Worm (Caenorhabditis elegans) whole organism, L1 larva: ENCODE data around the gene sqt-2.

Source experiments
- C16A3.4 ChIP-seq: fragments of 150-350 bp; optimal IDR thresholded peaks from 2 replicates; lab custom pipeline; 2014; ENCODE audit warnings: missing biosample characterization, missing genetic modification characterization
- aly-2 ChIP-seq: fragments of 150-350 bp; optimal IDR thresholded peaks from 2 replicates; lab custom pipeline; 2014; ENCODE audit warnings: missing biosample characterization, missing genetic modification characterization
- ama-1 ChIP-seq: fragments of 150-350 bp; optimal IDR thresholded peaks from 2 replicates; lab custom pipeline; 2014
- blmp-1 ChIP-seq: fragments of 150-350 bp; optimal IDR thresholded peaks from 2 replicates; lab custom pipeline; 2014; ENCODE audit warnings: missing biosample characterization, missing genetic modification characterization
- ceh-90 ChIP-seq: sonication (generic microtip); optimal IDR thresholded peaks from 2 replicates; lab custom pipeline; 2016; ENCODE audit warnings: missing genetic modification characterization, missing compliant biosample characterization
- ces-1 ChIP-seq: fragments of 150-350 bp; optimal IDR thresholded peaks from 2 replicates; lab custom pipeline; 2014; ENCODE audit warnings: missing biosample characterization, missing genetic modification reagents, missing genetic modification characterization
- dpl-1 ChIP-seq, 3 experiments: fragments of 150-350 bp in 2 of 3; sonication (generic microtip) in 1 of 3; optimal IDR thresholded peaks; 2 replicates each; lab custom pipeline; 2014 to 2017; ENCODE audit warnings: missing biosample characterization in 3 of 3, missing genetic modification characterization in 3 of 3, missing genetic modification reagents in 3 of 3
- efl-1 ChIP-seq, 4 experiments: fragments of 150-350 bp; optimal IDR thresholded peaks in 3 of 4; peaks in 1 of 4; 1 replicate in 1 of 4; 2 replicates in 3 of 4; lab custom pipeline; 2014; ENCODE audit warnings: missing biosample characterization in 2 of 4, missing genetic modification characterization in 2 of 4, missing genetic modification reagents in 2 of 4
- egl-27 ChIP-seq, 2 experiments: fragments of 150-350 bp in 1 of 2; sonication (generic microtip); optimal IDR thresholded peaks; 3 replicates each; lab custom pipeline; 2017 to 2018; ENCODE audit warnings: missing biosample characterization in 2 of 2, missing genetic modification characterization in 2 of 2, missing genetic modification reagents in 2 of 2
- elt-2 ChIP-seq: sonication (generic microtip); optimal IDR thresholded peaks from 2 replicates; lab custom pipeline; 2016; ENCODE audit warnings: missing genetic modification characterization, mild to moderate bottlenecking, inconsistent platforms, missing compliant biosample characterization, missing genetic modification reagents
- fkh-4 ChIP-seq: sonication (generic microtip); optimal IDR thresholded peaks from 2 replicates; lab custom pipeline; 2016; ENCODE audit warnings: missing compliant biosample characterization, missing genetic modification characterization, borderline replicate concordance
- fkh-8 ChIP-seq: sonication (generic microtip); optimal IDR thresholded peaks from 2 replicates; lab custom pipeline; 2016; ENCODE audit warnings: mild to moderate bottlenecking, missing genetic modification characterization, missing compliant biosample characterization
- grh-1 ChIP-seq: fragments of 200-800 bp; sonication (Bioruptor generic); IDR thresholded peaks from 2 replicates; pipeline ENCODE4 v1.3.6; 2022; ENCODE audit warnings: missing genetic modification reagents, missing genetic modification characterization, missing compliant biosample characterization
- lin-14 ChIP-seq: fragments of 200-800 bp; sonication (Bioruptor generic); optimal IDR thresholded peaks from 2 replicates; lab custom pipeline; 2018; ENCODE audit warnings: mild to moderate bottlenecking, missing genetic modification characterization, moderate library complexity, missing compliant biosample characterization
- lir-3 ChIP-seq: sonication (generic microtip); optimal IDR thresholded peaks from 2 replicates; lab custom pipeline; 2016; ENCODE audit warnings: mild to moderate bottlenecking, missing genetic modification characterization, moderate library complexity, missing compliant biosample characterization; ENCODE audit not compliant: poor library complexity
- mep-1 ChIP-seq: fragments of 150-350 bp; optimal IDR thresholded peaks from 2 replicates; lab custom pipeline; 2014; ENCODE audit warnings: missing biosample characterization, missing genetic modification characterization
- nhr-11 ChIP-seq: fragments of 150-350 bp; optimal IDR thresholded peaks from 2 replicates; lab custom pipeline; 2014; ENCODE audit warnings: missing biosample characterization, missing genetic modification characterization
- nhr-237 ChIP-seq: fragments of 150-350 bp; optimal IDR thresholded peaks from 2 replicates; lab custom pipeline; 2014; ENCODE audit warnings: missing biosample characterization, missing genetic modification characterization
- nhr-47 ChIP-seq: sonication (generic microtip); optimal IDR thresholded peaks from 2 replicates; lab custom pipeline; 2016; ENCODE audit warnings: mild to moderate bottlenecking, missing genetic modification characterization, moderate library complexity, missing compliant biosample characterization
- nhr-71 ChIP-seq: sonication (generic microtip); optimal IDR thresholded peaks from 2 replicates; lab custom pipeline; 2016; ENCODE audit warnings: mild to moderate bottlenecking, missing genetic modification characterization, moderate library complexity, missing compliant biosample characterization
- nhr-77 ChIP-seq: fragments of 150-350 bp; optimal IDR thresholded peaks from 2 replicates; lab custom pipeline; 2014; ENCODE audit warnings: missing biosample characterization, missing genetic modification characterization
- nhr-84 ChIP-seq: sonication (generic microtip); optimal IDR thresholded peaks from 2 replicates; lab custom pipeline; 2017; ENCODE audit warnings: missing biosample characterization, missing genetic modification characterization
- nhr-85 ChIP-seq: sonication (generic microtip); peaks from one replicate; lab custom pipeline; 2016; ENCODE audit warnings: missing genetic modification characterization, inconsistent platforms, missing compliant biosample characterization
- pax-3 ChIP-seq: fragments of 200-800 bp; sonication (Bioruptor generic); optimal IDR thresholded peaks from 2 replicates; lab custom pipeline; 2018; ENCODE audit warnings: mild to moderate bottlenecking, missing genetic modification characterization, moderate library complexity, missing compliant biosample characterization
- pqm-1 ChIP-seq: sonication (generic microtip); optimal IDR thresholded peaks from 3 replicates; lab custom pipeline; 2017; ENCODE audit warnings: missing biosample characterization, missing genetic modification characterization
- rnt-1 ChIP-seq: sonication (generic microtip); optimal IDR thresholded peaks from 2 replicates; lab custom pipeline; 2016; ENCODE audit warnings: mild to moderate bottlenecking, missing genetic modification characterization, moderate library complexity, missing compliant biosample characterization
- snpc-4 ChIP-seq: fragments of 150-350 bp; optimal IDR thresholded peaks from 2 replicates; lab custom pipeline; 2014; ENCODE audit warnings: missing biosample characterization, missing genetic modification characterization
- snu-23 ChIP-seq: sonication (generic microtip); optimal IDR thresholded peaks from 2 replicates; lab custom pipeline; 2016; ENCODE audit warnings: missing genetic modification characterization, missing compliant biosample characterization
- sup-37 ChIP-seq: fragments of 200-800 bp; sonication (Bioruptor generic); optimal IDR thresholded peaks from 2 replicates; lab custom pipeline; 2018; ENCODE audit warnings: mild to moderate bottlenecking, missing genetic modification characterization, missing compliant biosample characterization
- swsn-7 ChIP-seq: sonication (generic microtip); optimal IDR thresholded peaks from 2 replicates; lab custom pipeline; 2016; ENCODE audit warnings: missing genetic modification characterization, missing compliant biosample characterization
- vab-15 ChIP-seq: sonication (generic microtip); optimal IDR thresholded peaks from 2 replicates; lab custom pipeline; 2017; ENCODE audit warnings: missing genotype, mild to moderate bottlenecking, missing genetic modification characterization, missing compliant biosample characterization
- xbp-1 ChIP-seq: sonication (generic microtip); optimal IDR thresholded peaks from 2 replicates; lab custom pipeline; 2016; ENCODE audit warnings: missing genetic modification characterization, missing compliant biosample characterization
- ztf-4 ChIP-seq: fragments of 150-350 bp; optimal IDR thresholded peaks from 2 replicates; lab custom pipeline; 2014; ENCODE audit warnings: missing biosample characterization, missing genetic modification characterization

Gene sqt-2

ce11 chrII:23025-23424, at the start of gene sqt-2:
Gene sqt-2, plus strand, starts transcription at chrII:23325.
- TF ChIP-seq nhr-85 (tag; lab: Kevin White, UChicago) (peak; percentile 59), elt-2 (no peak), blmp-1 (tag; lab: Kevin White, UChicago) (peak; percentile 38)
- TF ChIP-seq, all 84 proteins: peak for 2

- TF ChIP-seq snu-23 (no peak), nhr-77 (no peak), nhr-237 (tag; lab: Kevin White, UChicago) (no peak), dpl-1 (GFP tag; optimal IDR thresholded peaks at IDR 0.05; lab: Kevin White, UChicago) (peak in 1 of 3 experiments; percentile 1), mep-1 (peak; percentile 26), lin-14 (peak; percentile 43), lir-3 (no peak), sup-37 (GFP tag; lab: Kevin White, UChicago) (no peak), ces-1 (GFP tag; lab: Kevin White, UChicago) (no peak), swsn-7 (tag; lab: Kevin White, UChicago) (no peak), blmp-1 (tag; lab: Kevin White, UChicago) (peak; percentile 34), efl-1 (optimal IDR thresholded peaks at IDR 0.05; lab: Kevin White, UChicago) (peak in 1 of 2 experiments; percentile 0), efl-1 (GFP tag; optimal IDR thresholded peaks at IDR 0.05 in 1 of 2; lab: Kevin White, UChicago) (peak in 1 of 2 experiments; percentile 29), aly-2 (tag; lab: Kevin White, UChicago) (no peak), ceh-90 (tag; lab: Kevin White, UChicago) (no peak), vab-15 (tag; lab: Kevin White, UChicago) (no peak), snpc-4 (tag; lab: Kevin White, UChicago) (no peak), grh-1 (GFP tag; lab: Robert Waterston, UW) (no peak), rnt-1 (tag; lab: Kevin White, UChicago) (no peak), pqm-1 (tag; lab: Kevin White, UChicago) (no peak), ama-1 (lab: Kevin White, UChicago) (no peak), ztf-4 (tag; lab: Kevin White, UChicago) (no peak)
Measured at ce11 chrII:586-985, 22.5 kb upstream of the sqt-2 start.

- no peak for TF ChIP-seq C16A3.4 (tag; lab: Kevin White, UChicago)
- peak; percentile 26 for TF ChIP-seq mep-1
- TF ChIP-seq rnt-1 (tag; lab: Kevin White, UChicago): peak; percentile 6
- TF ChIP-seq blmp-1 (tag; lab: Kevin White, UChicago): peak; percentile 48
Measured at ce11 chrII:1334-1898, 21.7 kb upstream of the sqt-2 start, which contains the start of gene 2L52.1. Gene 2L52.1, plus strand, starts transcription at chrII:1848.

- TF ChIP-seq egl-27 (tag; optimal IDR thresholded peaks at IDR 0.05; lab: Kevin White, UChicago) (no peak), efl-1 (optimal IDR thresholded peaks at IDR 0.05; lab: Kevin White, UChicago) (no peak), efl-1 (GFP tag; optimal IDR thresholded peaks at IDR 0.05 in 1 of 2; lab: Kevin White, UChicago) (peak in 1 of 2 experiments; percentile 82), elt-2 (no peak), nhr-84 (tag; lab: Kevin White, UChicago) (no peak), xbp-1 (tag; lab: Kevin White, UChicago) (no peak), nhr-47 (tag; lab: Kevin White, UChicago) (no peak), fkh-4 (tag; lab: Kevin White, UChicago) (no peak)
- TF ChIP-seq, all 84 proteins: peak for 1
Measured at ce11 chrII:4793-5192, 18.3 kb upstream of the sqt-2 start.

ce11 chrII:6349-6748, 16.8 kb upstream of the sqt-2 start, which contains the start of gene osta-1:
Gene osta-1, plus strand, starts transcription at chrII:6657.
- TF ChIP-seq pax-3 (no peak), nhr-71 (tag; lab: Kevin White, UChicago) (peak; percentile 46), nhr-11 (tag; lab: Kevin White, UChicago) (peak; percentile 45), fkh-8 (tag; lab: Kevin White, UChicago) (peak; percentile 86)
